Fruit fly (Drosophila melanogaster) whole organism, embryonic: ENCODE results near the gene fred.

Experiments
- CG11085 ChIP-seq: fragments of 200-800 bp; sonication (Bioruptor generic); IDR thresholded peaks from 2 replicates; pipeline ENCODE4 v1.3.6; 2022; ENCODE audit warnings: missing biosample characterization, missing genetic modification characterization
- CG13894 ChIP-seq: fragments of 200-800 bp; sonication (Bioruptor generic); optimal IDR thresholded peaks from 3 replicates; lab custom pipeline; 2018; ENCODE audit warnings: missing biosample characterization, mild to moderate bottlenecking, missing genetic modification characterization, moderate library complexity
- CG14014 ChIP-seq: fragments of 200-800 bp; sonication (Bioruptor generic); IDR thresholded peaks from 2 replicates; pipeline ENCODE4 v1.3.6; 2022; ENCODE audit warnings: missing biosample characterization, missing genetic modification characterization
- CG15514 ChIP-seq: fragments of 200-800 bp; sonication (Bioruptor generic); optimal IDR thresholded peaks from 3 replicates; lab custom pipeline; 2017; ENCODE audit warnings: missing biosample characterization, missing genetic modification characterization, mild to moderate bottlenecking, moderate library complexity, missing genetic modification reagents
- CG17361 ChIP-seq: fragments of 200-800 bp; sonication (Bioruptor generic); IDR thresholded peaks from 3 replicates; pipeline ENCODE4 v1.3.6; 2022; ENCODE audit warnings: missing biosample characterization, missing genetic modification characterization
- CG2120 ChIP-seq: fragments of 200-800 bp; sonication (Bioruptor generic); optimal IDR thresholded peaks from 3 replicates; lab custom pipeline; 2016; ENCODE audit warnings: missing biosample characterization, missing genetic modification characterization
- CG2712 ChIP-seq: fragments of 200-800 bp; optimal IDR thresholded peaks from 3 replicates; lab custom pipeline; 2019; ENCODE audit warnings: missing biosample characterization, mild to moderate bottlenecking, missing genetic modification characterization, moderate library complexity
- CG4360 ChIP-seq: fragments of 200-800 bp; sonication (Bioruptor generic); IDR thresholded peaks from 2 replicates; pipeline ENCODE4 v1.3.6; 2022; ENCODE audit warnings: missing biosample characterization, missing genetic modification characterization
- CG6272 ChIP-seq: fragments of 200-800 bp; sonication (Bioruptor generic); IDR thresholded peaks from 2 replicates; pipeline ENCODE4 v1.3.6; 2022; ENCODE audit warnings: missing biosample characterization, missing genetic modification characterization
- CG8089 ChIP-seq: fragments of 200-800 bp; sonication (Bioruptor generic); optimal IDR thresholded peaks from 3 replicates; lab custom pipeline; 2016; ENCODE audit warnings: missing biosample characterization, missing genetic modification characterization
- CG8359 ChIP-seq: fragments of 200-800 bp; sonication (Bioruptor generic); optimal IDR thresholded peaks from 2 replicates; lab custom pipeline; 2017; ENCODE audit warnings: missing biosample characterization, mild to moderate bottlenecking, missing genetic modification characterization, borderline replicate concordance
- CG8478 ChIP-seq: fragments of >200 bp; optimal IDR thresholded peaks from 2 replicates; lab custom pipeline; 2018
- CG8924 ChIP-seq: fragments of 200-800 bp; optimal IDR thresholded peaks from 3 replicates; lab custom pipeline; 2019; ENCODE audit warnings: missing biosample characterization, mild to moderate bottlenecking, missing genetic modification characterization, moderate library complexity
- CG9932 ChIP-seq: fragments of 200-800 bp; sonication (Bioruptor generic); IDR thresholded peaks from 2 replicates; pipeline ENCODE4 v1.3.6; 2022; ENCODE audit warnings: missing biosample characterization, missing genetic modification characterization
- Ets65A ChIP-seq: fragments of 200-800 bp; sonication (Bioruptor generic); peaks from one replicate; lab custom pipeline; 2016; ENCODE audit warnings: missing biosample characterization, missing genetic modification characterization
- Fer1 ChIP-seq: fragments of 200-800 bp; sonication (Bioruptor generic); optimal IDR thresholded peaks from 2 replicates; lab custom pipeline; 2017; ENCODE audit warnings: missing biosample characterization, mild to moderate bottlenecking, missing genetic modification characterization
- HLH4C ChIP-seq: fragments of 200-800 bp; sonication (Bioruptor generic); IDR thresholded peaks from 3 replicates; pipeline ENCODE4 v1.3.6; 2022; ENCODE audit warnings: missing biosample characterization, missing genetic modification characterization; ENCODE audit not compliant: partially characterized antibody
- Hmx ChIP-seq: fragments of 200-800 bp; sonication (Bioruptor generic); optimal IDR thresholded peaks from 2 replicates; lab custom pipeline; 2016; ENCODE audit warnings: missing biosample characterization, missing genetic modification characterization
- Med ChIP-seq: fragments of 200-800 bp; sonication (Bioruptor generic); peaks from one replicate; lab custom pipeline; 2016; ENCODE audit warnings: missing biosample characterization, missing genetic modification characterization, mild to moderate bottlenecking, inconsistent platforms, moderate library complexity
- Mes4 ChIP-seq: fragments of 200-800 bp; sonication (Bioruptor generic); optimal IDR thresholded peaks from 2 replicates; lab custom pipeline; 2016; ENCODE audit warnings: missing biosample characterization, missing genetic modification characterization
- Mrtf ChIP-seq: fragments of 200-800 bp; sonication (Bioruptor generic); IDR thresholded peaks from 3 replicates; pipeline ENCODE4 v1.3.6; 2022; ENCODE audit warnings: missing biosample characterization, missing genetic modification characterization
- NK7.1 ChIP-seq: fragments of 200-800 bp; sonication (Bioruptor generic); optimal IDR thresholded peaks from 3 replicates; lab custom pipeline; 2016; ENCODE audit warnings: missing biosample characterization, missing genetic modification characterization
- Trl ChIP-seq, 3 experiments: fragments of >200 bp in 2 of 3; fragments of 200-800 bp in 1 of 3; sonication (Bioruptor generic) in 1 of 3; optimal IDR thresholded peaks; 2 replicates in 1 of 3; 3 replicates in 2 of 3; lab custom pipeline; 2016 to 2017; ENCODE audit warnings: missing biosample characterization in 1 of 3, missing genetic modification characterization in 1 of 3
- abd-A ChIP-seq: fragments of 200-800 bp; sonication (Bioruptor generic); optimal IDR thresholded peaks from 3 replicates; lab custom pipeline; 2019; ENCODE audit warnings: missing biosample characterization, mild to moderate bottlenecking, missing genetic modification characterization, moderate library complexity
- en ChIP-seq: fragments of 200-800 bp; sonication (Bioruptor generic); optimal IDR thresholded peaks from 2 replicates; lab custom pipeline; 2016; ENCODE audit warnings: missing biosample characterization, missing genetic modification characterization
- gem ChIP-seq: fragments of 200-800 bp; sonication (Bioruptor generic); optimal IDR thresholded peaks from 2 replicates; lab custom pipeline; 2019; ENCODE audit warnings: missing biosample characterization, mild to moderate bottlenecking, missing genetic modification characterization, moderate library complexity
- jing ChIP-seq: fragments of 200-800 bp; sonication (Bioruptor generic); optimal IDR thresholded peaks from 2 replicates; lab custom pipeline; 2018; ENCODE audit warnings: missing biosample characterization, mild to moderate bottlenecking, missing genetic modification characterization
- lmd ChIP-seq: fragments of 200-800 bp; sonication (Bioruptor generic); IDR thresholded peaks from 2 replicates; pipeline ENCODE4 v1.3.6; 2022; ENCODE audit warnings: missing biosample characterization, missing genetic modification characterization
- pita ChIP-seq: fragments of 200-800 bp; sonication (Bioruptor generic); optimal IDR thresholded peaks from 2 replicates; lab custom pipeline; 2017; ENCODE audit warnings: missing biosample characterization, mild to moderate bottlenecking, missing genetic modification characterization
- prd ChIP-seq, 3 experiments: fragments of >200 bp in 2 of 3; fragments of 200-800 bp in 1 of 3; sonication (Bioruptor generic) in 1 of 3; optimal IDR thresholded peaks in 2 of 3; IDR thresholded peaks in 1 of 3; 2 replicates in 2 of 3; 3 replicates in 1 of 3; pipeline versions ENCODE4 v1.3.6 to Lab custom; 2017 to 2022; ENCODE audit warnings: missing biosample characterization in 1 of 3, missing genetic modification characterization in 1 of 3
- ranshi ChIP-seq: fragments of 200-800 bp; sonication (Bioruptor generic); IDR thresholded peaks from 2 replicates; pipeline ENCODE4 v1.3.6; 2022; ENCODE audit warnings: missing biosample characterization, missing genetic modification characterization
- seq ChIP-seq: fragments of 200-800 bp; sonication (Bioruptor generic); IDR thresholded peaks from 2 replicates; pipeline ENCODE4 v1.3.6; 2022; ENCODE audit warnings: missing biosample characterization, missing genetic modification characterization
- slbo ChIP-seq: fragments of 200-800 bp; sonication (Bioruptor generic); IDR thresholded peaks from 2 replicates; pipeline ENCODE4 v1.3.6; 2022; ENCODE audit warnings: missing biosample characterization, missing genetic modification characterization
- stc ChIP-seq: fragments of 200-800 bp; sonication (Bioruptor generic); IDR thresholded peaks from 2 replicates; pipeline ENCODE4 v1.3.6; 2022; ENCODE audit warnings: missing biosample characterization, missing genetic modification characterization

Gene fred

DNA sequence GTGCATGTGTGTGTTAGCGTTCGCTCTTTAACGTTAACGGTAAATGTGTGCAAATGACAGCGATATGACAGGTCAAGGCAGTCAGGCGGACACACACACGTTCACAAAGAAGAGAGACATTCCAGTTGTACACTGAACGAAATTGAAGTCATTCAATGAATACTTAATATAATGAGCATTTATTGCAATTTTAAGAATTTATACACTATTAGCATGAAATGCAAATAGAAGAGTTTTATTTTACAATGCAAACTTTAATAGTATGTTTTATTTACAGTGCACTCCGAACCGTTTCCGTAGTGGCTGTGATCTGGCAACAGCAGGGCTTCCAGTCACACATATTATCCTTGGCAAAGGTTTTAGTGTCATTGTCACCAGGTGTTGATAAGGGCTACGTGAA is 56.5 kb downstream of the fred start:
- TF ChIP-seq CG11085 (GFP tag; lab: Robert Waterston, UW) (no peak), prd (optimal IDR thresholded peaks at IDR 0.05; lab: Kevin White, UChicago) (no peak), prd (GFP tag; IDR thresholded peaks at IDR 0.05; lab: Robert Waterston, UW) (peak; percentile 33; the same call in 1 of the 3 replicates), CG2712 (tag; lab: Kevin White, UChicago) (no peak), Trl (optimal IDR thresholded peaks at IDR 0.05; lab: Kevin White, UChicago) (no peak), Trl (GFP tag; optimal IDR thresholded peaks at IDR 0.05; lab: Kevin White, UChicago) (no peak), stc (GFP tag; lab: Robert Waterston, UW) (no peak), Ets65A (GFP tag; lab: Kevin White, UChicago) (peak; percentile 59), Hmx (no peak), slbo (GFP tag; lab: Robert Waterston, UW) (peak; percentile 24; the same call in 1 of the 2 replicates), gem (tag; lab: Kevin White, UChicago) (peak; percentile 6), HLH4C (GFP tag; lab: Robert Waterston, UW) (0 out of 3 replicates have a peak, but pooled peaks have one; percentile 27), CG17361 (GFP tag; lab: Robert Waterston, UW) (no peak), ranshi (GFP tag; lab: Robert Waterston, UW) (no peak), CG2120 (GFP tag; lab: Kevin White, UChicago) (peak; percentile 4), Med (GFP tag; lab: Kevin White, UChicago) (peak; percentile 68), lmd (GFP tag; lab: Robert Waterston, UW) (no peak)

DNA sequence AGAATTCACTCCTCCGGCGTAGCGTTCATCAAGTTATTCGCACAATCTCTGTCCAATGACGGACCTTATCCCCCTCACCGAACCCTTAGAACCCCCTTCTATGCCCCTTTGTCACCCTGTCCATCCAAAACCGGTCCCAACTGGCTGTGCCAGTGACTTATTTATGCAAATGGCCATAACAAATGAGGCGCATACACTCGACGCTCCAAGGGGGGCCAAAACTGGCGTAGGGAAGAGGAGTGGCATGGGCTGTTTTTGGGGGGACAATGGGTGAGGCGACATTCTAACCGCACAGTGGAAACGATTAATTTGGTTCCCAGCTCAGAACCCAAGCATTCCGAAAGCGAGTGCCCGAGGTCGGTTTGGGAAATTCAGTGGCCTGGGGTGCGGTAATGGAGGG is 57.8 kb downstream of the fred start:
- TF ChIP-seq abd-A (tag; lab: Kevin White, UChicago) (peak; percentile 96), CG6272 (0 out of 2 replicates have a peak, but pooled peaks have one; percentile 18), CG8924 (tag; lab: Kevin White, UChicago) (no peak), CG13894 (tag; lab: Kevin White, UChicago) (peak; percentile 19), seq (no peak), Mrtf (0 out of 3 replicates have a peak, but pooled peaks have one; percentile 25)

DNA sequence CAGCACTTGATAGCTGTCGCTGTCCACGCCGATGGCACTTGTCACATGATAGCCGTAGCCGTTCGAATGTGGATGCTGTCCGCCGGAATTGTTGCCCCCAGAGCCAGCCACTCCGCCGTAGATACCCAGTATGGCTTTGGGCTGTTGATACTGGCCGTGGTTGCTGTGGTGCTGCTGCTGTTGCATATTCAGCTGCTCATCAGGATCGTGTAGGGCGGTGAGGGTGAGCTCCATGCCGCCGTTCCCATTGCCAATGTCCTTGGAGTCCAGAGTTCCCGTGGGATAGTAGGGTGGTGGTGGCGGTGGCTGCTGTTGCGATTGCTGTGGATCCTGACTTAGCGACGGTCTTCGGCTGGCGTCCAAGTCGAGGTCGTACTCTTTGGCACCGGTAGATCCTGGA is 74.7 kb downstream of the fred start:
- peak; percentile 6 for TF ChIP-seq CG8478 (lab: Kevin White, UChicago)
- TF ChIP-seq Mes4 (GFP tag; lab: Kevin White, UChicago), result no peak
- TF ChIP-seq Ets65A (GFP tag; lab: Kevin White, UChicago), result peak; percentile 91

DNA sequence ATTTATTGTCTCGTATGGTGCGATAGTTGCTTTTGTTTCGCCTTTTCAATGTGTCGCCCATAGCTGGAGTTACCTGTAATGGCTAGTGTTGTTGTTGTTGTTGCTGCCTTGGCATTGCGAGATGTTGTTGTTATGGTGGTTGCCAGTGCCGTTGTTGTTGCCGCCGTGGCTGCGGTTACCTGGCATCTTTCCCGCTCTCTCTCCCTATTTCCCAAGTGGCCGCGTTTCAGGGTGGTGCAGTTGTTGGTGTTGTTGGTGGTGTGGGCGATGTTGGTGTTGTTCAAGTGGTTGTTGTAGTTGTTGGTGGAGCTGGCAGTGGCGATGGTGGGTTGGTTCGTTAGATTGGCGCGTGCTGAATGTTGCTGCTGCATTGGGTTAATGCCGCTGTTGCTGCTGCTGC is 76.9 kb downstream of the fred start:
- TF ChIP-seq NK7.1 (GFP tag; lab: Kevin White, UChicago) (no peak), Ets65A (GFP tag; lab: Kevin White, UChicago) (peak; percentile 88), slbo (GFP tag; lab: Robert Waterston, UW) (no peak), en (GFP tag; lab: Kevin White, UChicago) (no peak), pita (no peak), CG15514 (GFP tag; lab: Kevin White, UChicago) (no peak), CG8359 (no peak), CG8089 (GFP tag; lab: Kevin White, UChicago) (no peak), CG8478 (lab: Kevin White, UChicago) (peak; percentile 61), jing (GFP tag; lab: Kevin White, UChicago) (no peak), Fer1 (GFP tag; lab: Kevin White, UChicago) (no peak), CG4360 (GFP tag; lab: Robert Waterston, UW) (peak; percentile 76), CG14014 (GFP tag; lab: Robert Waterston, UW) (no peak), CG9932 (GFP tag; lab: Robert Waterston, UW) (no peak)
- TF ChIP-seq, all 482 proteins: peak for 3
